Fruit fly (Drosophila melanogaster): ENCODE data around the gene Gmd.

Gmd gene

DNA sequence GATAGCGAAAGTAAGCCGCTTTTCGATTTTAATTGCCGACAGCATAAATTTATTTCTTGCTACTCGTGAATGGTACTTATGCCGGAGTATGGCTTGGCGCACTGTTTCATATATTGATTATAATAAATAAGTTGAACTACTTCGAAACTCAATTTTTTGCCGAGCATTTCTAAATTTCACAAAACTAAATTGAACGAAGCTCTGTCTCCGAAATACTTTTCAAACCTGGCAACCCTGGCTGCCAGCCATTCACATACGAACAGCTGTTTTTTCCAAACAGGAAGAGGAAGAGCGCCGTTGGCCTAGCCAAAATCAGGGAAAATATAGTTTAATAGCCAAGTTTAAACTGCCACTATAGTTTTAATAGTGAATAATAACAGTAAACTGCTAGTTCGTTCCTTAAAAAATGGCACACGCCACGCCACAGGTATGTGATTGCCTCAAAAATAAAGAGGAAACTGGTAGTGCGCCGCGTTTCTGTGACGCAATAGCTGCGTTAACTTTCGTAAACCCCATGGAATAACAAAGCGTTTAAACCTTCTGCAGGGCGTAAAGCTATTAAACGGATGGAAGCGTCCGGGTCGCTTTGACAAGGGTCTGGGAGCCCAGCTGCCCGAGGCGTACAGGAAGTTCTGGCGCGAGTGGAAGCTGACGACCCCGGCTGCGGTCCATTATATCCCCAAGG is 3.0 kb downstream of the Gmd start, which contains the start of gene mRpL28 (continued):
- TF ChIP-seq emc (GFP tag; optimal IDR thresholded peaks at IDR 0.05) = no peak
- TF ChIP-seq vnd (GFP tag; IDR thresholded peaks at IDR 0.05; ENCODE audit: partially characterized antibody) = no peak
- TF ChIP-seq B-H2 (GFP tag; optimal IDR thresholded peaks at IDR 0.05) = peak; percentile 43
- no peak for TF ChIP-seq CG2129 (GFP tag; IDR thresholded peaks at IDR 0.05; ENCODE audit: partially characterized antibody)
- TF ChIP-seq CG10267 (tag; optimal IDR thresholded peaks at IDR 0.05) = peak; percentile 29
- no peak for TF ChIP-seq CG11696 (GFP tag; IDR thresholded peaks at IDR 0.05)
- no peak for TF ChIP-seq CG15696 (tag; optimal IDR thresholded peaks at IDR 0.05)
- peak; percentile 54 for TF ChIP-seq CG4617 (GFP tag; optimal IDR thresholded peaks at IDR 0.05; ENCODE audit: borderline replicate concordance)
- TF ChIP-seq dm (GFP tag; optimal IDR thresholded peaks at IDR 0.05) = no peak
- no peak for TF ChIP-seq Hr39 (optimal IDR thresholded peaks at IDR 0.05)
- peak; percentile 72; the same call in 1 of the 2 replicates for TF ChIP-seq CG13287 (GFP tag; IDR thresholded peaks at IDR 0.05; ENCODE audit: partially characterized antibody)
- no peak for TF ChIP-seq mam (GFP tag; optimal IDR thresholded peaks at IDR 0.05)
- TF ChIP-seq Meics (GFP tag; optimal IDR thresholded peaks at IDR 0.05) = no peak
- no peak; the same call in 1 of the 2 replicates for TF ChIP-seq vvl (GFP tag; IDR thresholded peaks at IDR 0.05)
- no peak for TF ChIP-seq CG1792 (GFP tag; optimal IDR thresholded peaks at IDR 0.05)
- TF ChIP-seq tap (tag; optimal IDR thresholded peaks at IDR 0.05) = no peak
- TF ChIP-seq Eip74EF (GFP tag; optimal IDR thresholded peaks at IDR 0.05) = peak in 1 of 2 experiments; percentile 38
- no peak for TF ChIP-seq CG6813 (GFP tag; optimal IDR thresholded peaks at IDR 0.05)
- TF ChIP-seq Antp (GFP tag; optimal IDR thresholded peaks at IDR 0.05) = no peak
- TF ChIP-seq repo (GFP tag; optimal IDR thresholded peaks at IDR 0.05) = no peak
- no peak for TF ChIP-seq CG15269 (tag; optimal IDR thresholded peaks at IDR 0.05)
- no peak for TF ChIP-seq nerfin-1 (tag; optimal IDR thresholded peaks at IDR 0.05)
- peak; percentile 44; the same call in 1 of the 2 replicates for TF ChIP-seq Scr (GFP tag; IDR thresholded peaks at IDR 0.05; ENCODE audit: partially characterized antibody)
- TF ChIP-seq CG11093 (GFP tag; IDR thresholded peaks at IDR 0.05) = no peak
- TF ChIP-seq CG30403 (GFP tag; optimal IDR thresholded peaks at IDR 0.05) = no peak
- TF ChIP-seq CG13296 (GFP tag; optimal IDR thresholded peaks at IDR 0.05) = no peak
- no peak for TF ChIP-seq CG1602 (GFP tag; optimal IDR thresholded peaks at IDR 0.05)
- TF ChIP-seq CG6654 (GFP tag; optimal IDR thresholded peaks at IDR 0.05) = no peak
- TF ChIP-seq ind (GFP tag; optimal IDR thresholded peaks at IDR 0.05) = no peak
- no peak for TF ChIP-seq CG18764 (GFP tag; optimal IDR thresholded peaks at IDR 0.05)
- no peak for TF ChIP-seq gt (GFP tag; IDR thresholded peaks at IDR 0.05)
- no peak for TF ChIP-seq bab2 (GFP tag; optimal IDR thresholded peaks at IDR 0.05)
- TF ChIP-seq CG6254 (GFP tag; optimal IDR thresholded peaks at IDR 0.05) = no peak
- TF ChIP-seq odd (GFP tag; optimal IDR thresholded peaks at IDR 0.05) = no peak
- TF ChIP-seq fd102C (GFP tag; optimal IDR thresholded peaks at IDR 0.05) = no peak
- TF ChIP-seq CG31224 (GFP tag; IDR thresholded peaks at IDR 0.05) = no peak
- no peak for TF ChIP-seq H2.0 (GFP tag; IDR thresholded peaks at IDR 0.05)
- no peak for TF ChIP-seq hbn (GFP tag; IDR thresholded peaks at IDR 0.05; ENCODE audit: partially characterized antibody)
- no peak for TF ChIP-seq gsb (GFP tag; IDR thresholded peaks at IDR 0.05)
- TF ChIP-seq ranshi (GFP tag; IDR thresholded peaks at IDR 0.05) = no peak
- no peak for TF ChIP-seq CG4424 (GFP tag; optimal IDR thresholded peaks at IDR 0.05)
- TF ChIP-seq CG2889 (GFP tag; IDR thresholded peaks at IDR 0.05) = no peak
- TF ChIP-seq twi (tag; optimal IDR thresholded peaks at IDR 0.05) = no peak
- TF ChIP-seq CG9876 (GFP tag; optimal IDR thresholded peaks at IDR 0.05) = no peak
- TF ChIP-seq Stat92E (GFP tag; optimal IDR thresholded peaks at IDR 0.05) = no peak
- TF ChIP-seq pb (GFP tag; optimal IDR thresholded peaks at IDR 0.05) = no peak
- no peak for TF ChIP-seq Gug (GFP tag; IDR thresholded peaks at IDR 0.05)
- TF ChIP-seq CG30020 (tag; optimal IDR thresholded peaks at IDR 0.05) = peak; percentile 39
- TF ChIP-seq Pdp1 (GFP tag; optimal IDR thresholded peaks at IDR 0.05) = peak in 1 of 2 experiments; percentile 97
- TF ChIP-seq CG12155 (GFP tag; optimal IDR thresholded peaks at IDR 0.05) = no peak

Data from whole organism, embryonic.